Fruit fly (Drosophila melanogaster): ENCODE results near the gene Atu.
A peak's percentile ranks its signal among the peaks of the same experiment; 100 is the strongest.

Gene Atu

DNA sequence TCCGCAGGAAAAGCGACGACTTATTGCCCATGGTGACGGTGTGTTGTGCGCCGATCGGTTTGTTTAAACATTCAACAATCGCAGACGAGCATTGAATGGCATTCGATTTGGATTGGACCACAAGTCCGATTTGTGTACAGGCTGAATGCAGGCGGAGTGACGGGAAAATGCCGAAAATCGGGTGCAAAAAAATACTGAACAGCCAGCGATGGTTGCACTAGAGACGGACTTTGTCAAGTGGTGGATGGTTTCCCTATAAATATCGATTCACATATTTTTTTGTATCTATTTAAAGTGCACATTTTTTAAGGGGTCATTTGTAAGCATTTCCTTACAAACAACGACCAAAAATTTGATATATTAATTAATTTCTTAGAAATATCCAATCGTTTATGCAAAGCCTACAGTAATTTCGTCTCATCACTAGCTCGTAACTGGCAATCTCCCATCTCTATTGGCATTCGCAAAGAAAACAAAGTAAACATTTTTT lies 41.6 kb downstream of the Atu start, which contains the start of the genes elm and MED27:
elm (minus strand) TSS at position 170 of the 490 bp plus-strand sequence.
MED27 (plus strand) TSS at position 448 of the 490 bp plus-strand sequence.
- peak; percentile 93 for TF ChIP-seq CG17801 (GFP tag; optimal IDR thresholded peaks at IDR 0.05; ENCODE audit: partially characterized antibody)

DNA sequence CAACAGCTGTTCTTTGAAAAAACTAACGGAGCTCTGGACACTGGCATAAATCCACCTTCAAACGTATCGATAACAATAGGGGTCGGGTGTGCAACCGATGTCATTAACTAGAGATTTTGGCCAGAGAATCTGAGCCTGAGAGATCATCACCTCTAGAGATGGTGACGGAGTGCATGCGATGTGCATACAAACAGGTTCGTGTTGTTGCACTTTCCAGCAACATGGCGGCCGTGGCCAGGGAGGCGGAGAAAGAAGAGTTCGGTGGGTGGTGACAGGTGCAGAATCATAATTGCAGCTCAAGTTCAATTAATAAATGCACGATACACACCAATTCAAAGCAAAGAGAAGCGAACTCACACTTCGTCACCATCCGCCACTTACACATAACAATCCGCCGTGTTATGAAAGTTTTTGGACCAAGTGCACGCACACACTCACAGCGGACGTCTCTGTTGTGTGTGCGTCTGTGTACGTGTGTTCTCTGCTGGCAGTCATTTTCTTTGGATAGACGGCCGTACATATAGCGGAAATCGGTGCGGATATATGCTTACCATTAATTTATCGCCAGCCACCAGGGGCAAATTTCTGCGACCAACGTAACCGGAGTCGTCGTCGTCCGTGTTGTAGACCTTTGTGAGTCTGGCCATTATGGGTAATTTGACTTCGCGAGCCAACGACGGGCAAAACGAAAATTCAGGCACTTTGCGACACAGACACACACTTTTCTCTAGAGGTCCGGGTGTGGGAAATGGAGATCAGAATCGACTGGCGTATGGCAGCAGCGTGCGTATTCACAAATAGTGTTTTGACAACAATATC lies 46.0 kb downstream of the Atu start:
- TF ChIP-seq CG17801 (GFP tag; optimal IDR thresholded peaks at IDR 0.05; ENCODE audit: partially characterized antibody) = no peak

DNA sequence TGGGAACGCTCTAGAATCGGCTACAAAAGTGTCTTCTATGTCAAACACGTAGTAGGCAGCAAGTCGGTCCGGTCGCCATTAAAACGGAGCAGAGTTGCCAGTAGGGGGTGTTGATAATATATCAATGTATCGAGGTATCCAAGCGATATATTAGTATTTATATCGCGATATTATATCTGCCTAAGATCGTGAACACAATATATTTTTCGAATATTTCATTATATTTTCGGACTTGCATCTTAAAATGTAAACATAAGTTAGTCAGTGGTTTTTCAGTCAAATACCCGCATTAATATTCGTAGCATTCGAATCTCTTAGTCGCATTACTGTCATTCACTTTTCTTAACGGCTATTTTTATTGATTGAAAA lies 46.7 kb downstream of the Atu start, which contains the start of gene CG2182:
CG2182 (minus strand) TSS at position 84 of the 369 bp plus-strand sequence.
- TF ChIP-seq CG17801 (GFP tag; optimal IDR thresholded peaks at IDR 0.05; ENCODE audit: partially characterized antibody) = no peak

DNA sequence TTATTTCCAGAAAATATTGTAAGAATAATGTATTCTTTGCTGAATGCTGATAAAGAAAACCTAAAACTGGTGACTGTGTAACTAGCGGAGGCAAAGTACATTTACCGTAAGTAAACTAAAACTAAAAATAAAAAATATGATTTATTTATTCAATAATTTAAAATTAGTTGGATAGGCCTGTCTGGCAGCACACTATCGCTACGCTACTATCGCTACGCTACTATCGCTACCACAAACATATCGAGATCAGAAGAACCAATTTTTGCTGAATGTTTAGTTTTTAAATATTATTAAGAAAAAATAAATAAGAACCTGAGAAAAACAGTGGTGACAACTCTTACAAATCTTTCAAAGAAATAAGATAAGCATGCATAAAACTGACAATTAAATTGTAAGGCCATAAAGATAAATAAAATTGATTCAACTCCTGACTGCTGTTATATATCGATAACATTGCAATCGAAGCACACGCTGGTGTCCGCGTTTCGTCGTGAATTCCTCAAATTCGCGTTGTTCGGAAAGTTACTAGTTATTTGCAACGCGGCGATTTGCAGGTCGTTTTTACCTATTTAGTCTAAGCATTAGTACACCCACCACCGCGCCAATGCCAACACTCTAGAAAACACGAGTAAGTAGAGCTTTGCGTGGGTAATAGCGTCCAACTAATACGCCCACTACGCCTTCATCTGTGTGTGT lies 47.2 kb downstream of the Atu start, which contains the start of gene Wdr33:
Wdr33 (plus strand) TSS at position 438 of the 696 bp plus-strand sequence.
- TF ChIP-seq CG17801 (GFP tag; optimal IDR thresholded peaks at IDR 0.05; ENCODE audit: partially characterized antibody) = no peak

Measured in ovary, adult (tissue).